Fruit fly (Drosophila melanogaster) whole organism, adult: Measurements from ENCODE around the gene Rpt4.
A peak's percentile ranks its signal among the peaks of the same experiment; 100 is the strongest.

Experiments
- CG12768 ChIP-seq: fragments of 200-800 bp; sonication (Bioruptor generic); optimal IDR thresholded peaks from 2 replicates; lab custom pipeline; 2017; ENCODE audit warnings: missing biosample characterization, missing genetic modification characterization, mild to moderate bottlenecking, moderate library complexity, missing genetic modification reagents
- CG1620 ChIP-seq: fragments of 200-800 bp; sonication (Bioruptor generic); optimal IDR thresholded peaks from 2 replicates; lab custom pipeline; 2016; ENCODE audit warnings: missing biosample characterization, missing genetic modification characterization
- CG33017 ChIP-seq: fragments of 200-800 bp; sonication (Bioruptor generic); optimal IDR thresholded peaks from 2 replicates; lab custom pipeline; 2018; ENCODE audit warnings: missing biosample characterization, mild to moderate bottlenecking, missing genetic modification characterization, moderate library complexity
- CG7045 ChIP-seq: fragments of 200-800 bp; sonication (Bioruptor generic); optimal IDR thresholded peaks from 2 replicates; lab custom pipeline; 2017; ENCODE audit warnings: missing biosample characterization, mild to moderate bottlenecking, missing genetic modification characterization
- CG7101 ChIP-seq: fragments of 200-800 bp; sonication (Bioruptor generic); optimal IDR thresholded peaks from 2 replicates; lab custom pipeline; 2018; ENCODE audit warnings: missing biosample characterization, mild to moderate bottlenecking, missing genetic modification characterization, moderate library complexity
- Mnt ChIP-seq: fragments of 200-800 bp; sonication (Bioruptor generic); optimal IDR thresholded peaks from 2 replicates; lab custom pipeline; 2016; ENCODE audit warnings: missing biosample characterization, mild to moderate bottlenecking, missing genetic modification characterization
- bab1 ChIP-seq: fragments of 200-800 bp; sonication (Bioruptor generic); optimal IDR thresholded peaks from 3 replicates; lab custom pipeline; 2019; ENCODE audit warnings: missing biosample characterization, mild to moderate bottlenecking, missing genetic modification characterization, moderate library complexity
- cic ChIP-seq: fragments of 200-800 bp; sonication (Bioruptor generic); optimal IDR thresholded peaks from 2 replicates; lab custom pipeline; 2017; ENCODE audit warnings: missing biosample characterization, mild to moderate bottlenecking, missing genetic modification characterization, moderate library complexity
- kay ChIP-seq: fragments of 200-800 bp; sonication (Bioruptor generic); peaks from one replicate; lab custom pipeline; 2016; ENCODE audit warnings: missing biosample characterization, missing genetic modification characterization, borderline replicate concordance
- tj ChIP-seq: fragments of 200-800 bp; sonication (Bioruptor generic); optimal IDR thresholded peaks from 3 replicates; lab custom pipeline; 2017; ENCODE audit warnings: missing biosample characterization, mild to moderate bottlenecking, missing genetic modification characterization, moderate library complexity

dm6 chrX:6291083-6291699, at the start of gene Rpt4, which contains the start of gene mldr:
- TF ChIP-seq CG7101 (tag; lab: Kevin White, UChicago) (no peak), CG1620 (peak; percentile 26), CG33017 (tag; lab: Kevin White, UChicago) (no peak), kay (no peak), CG7045 (GFP tag; lab: Kevin White, UChicago) (no peak), cic (GFP tag; lab: Kevin White, UChicago) (no peak), CG12768 (GFP tag; lab: Kevin White, UChicago) (no peak), Mnt (GFP tag; lab: Kevin White, UChicago) (peak; percentile 23), tj (peak; percentile 63), bab1 (GFP tag; lab: Kevin White, UChicago) (peak; percentile 58)
